ENCODE assay signal across 3 fruit fly cellular contexts in genomic region chr2L:11806022-11806700, dm6.
TF ChIP-seq lines count a peak whose summit lies in the region.

No protein-coding gene starts in this region.

TF ChIP-seq in whole organism, embryonic, 481 proteins besides CTCF, POLR2A, EP300 and RAD21 (continued from another document):
- TF ChIP-seq seq (GFP tag; IDR thresholded peaks at IDR 0.05; lab: Robert Waterston, UW) = no peak
- TF ChIP-seq E2f2 (GFP tag; IDR thresholded peaks at IDR 0.05; lab: Robert Waterston, UW) = 0 out of 2 replicates have a peak, but pooled peaks have one; percentile 11
- no peak for TF ChIP-seq cad (GFP tag; optimal IDR thresholded peaks at IDR 0.05; lab: Kevin White, UChicago)

TF ChIP-seq in whole organism, prepupa, 60 proteins besides CTCF, POLR2A, EP300 and RAD21 (continued from another document):
- no peak for TF ChIP-seq Hr39 (GFP tag; optimal IDR thresholded peaks at IDR 0.05; lab: Kevin White, UChicago)
- TF ChIP-seq Eip75B (GFP tag; optimal IDR thresholded peaks at IDR 0.05; lab: Kevin White, UChicago) = no peak
- TF ChIP-seq CG31627 (GFP tag; optimal IDR thresholded peaks at IDR 0.05; lab: Kevin White, UChicago) = no peak
- TF ChIP-seq vri (GFP tag; optimal IDR thresholded peaks at IDR 0.05; lab: Kevin White, UChicago) = peak; percentile 41
- TF ChIP-seq CG15336 (GFP tag; IDR thresholded peaks at IDR 0.05; lab: Robert Waterston, UW) = no peak
- peak; percentile 27 for TF ChIP-seq fkh (GFP tag; optimal IDR thresholded peaks at IDR 0.05; lab: Kevin White, UChicago)
- TF ChIP-seq dac (GFP tag; optimal IDR thresholded peaks at IDR 0.05; lab: Kevin White, UChicago) = no peak
- TF ChIP-seq spab (GFP tag; optimal IDR thresholded peaks at IDR 0.05; lab: Kevin White, UChicago) = no peak
- no peak for TF ChIP-seq CG11762 (GFP tag; optimal IDR thresholded peaks at IDR 0.05; lab: Kevin White, UChicago; ENCODE audit: insufficient read depth)
- TF ChIP-seq Met (GFP tag; optimal IDR thresholded peaks at IDR 0.05; lab: Kevin White, UChicago) = no peak
- no peak for TF ChIP-seq CG11294 (GFP tag; IDR thresholded peaks at IDR 0.05; lab: Robert Waterston, UW)
- TF ChIP-seq Hr38 (GFP tag; optimal IDR thresholded peaks at IDR 0.05; lab: Kevin White, UChicago) = no peak
- no peak for TF ChIP-seq Smox (GFP tag; optimal IDR thresholded peaks at IDR 0.05; lab: Kevin White, UChicago)
- no peak for TF ChIP-seq CG10669 (GFP tag; optimal IDR thresholded peaks at IDR 0.05; lab: Kevin White, UChicago)

TF ChIP-seq in whole organism, wandering third instar larva, 38 proteins besides CTCF, POLR2A, EP300 and RAD21 (continued from another document):
- no peak for TF ChIP-seq Mio (GFP tag; optimal IDR thresholded peaks at IDR 0.05; lab: Kevin White, UChicago)
- no peak for TF ChIP-seq brk (GFP tag; optimal IDR thresholded peaks at IDR 0.05; lab: Kevin White, UChicago)
- no peak for TF ChIP-seq CG9705 (GFP tag; optimal IDR thresholded peaks at IDR 0.05; lab: Kevin White, UChicago)
- no peak for TF ChIP-seq jim (GFP tag; optimal IDR thresholded peaks at IDR 0.05; lab: Kevin White, UChicago)
- TF ChIP-seq Sp1 (GFP tag; optimal IDR thresholded peaks at IDR 0.05; lab: Kevin White, UChicago) = peak; percentile 1
